Worm (Caenorhabditis elegans) whole organism, L1 larva: ENCODE data around the gene fbxa-39.

Experiments used
- Y116A8C.19 ChIP-seq: sonication (generic microtip); optimal IDR thresholded peaks from 2 replicates; lab custom pipeline; 2016; ENCODE audit warnings: missing compliant biosample characterization, missing genetic modification characterization, borderline replicate concordance
- alr-1 ChIP-seq: fragments of 200-800 bp; sonication (Bioruptor generic); optimal IDR thresholded peaks from 2 replicates; lab custom pipeline; 2018; ENCODE audit warnings: borderline replicate concordance, mild to moderate bottlenecking, missing genetic modification characterization, missing compliant biosample characterization
- aly-2 ChIP-seq: fragments of 150-350 bp; optimal IDR thresholded peaks from 2 replicates; lab custom pipeline; 2014; ENCODE audit warnings: missing biosample characterization, missing genetic modification characterization
- ces-1 ChIP-seq: fragments of 150-350 bp; optimal IDR thresholded peaks from 2 replicates; lab custom pipeline; 2014; ENCODE audit warnings: missing biosample characterization, missing genetic modification reagents, missing genetic modification characterization
- efl-1 ChIP-seq, 4 experiments: fragments of 150-350 bp; optimal IDR thresholded peaks in 3 of 4; peaks in 1 of 4; 1 replicate in 1 of 4; 2 replicates in 3 of 4; lab custom pipeline; 2014; ENCODE audit warnings: missing biosample characterization in 2 of 4, missing genetic modification characterization in 2 of 4, missing genetic modification reagents in 2 of 4
- elt-2 ChIP-seq: sonication (generic microtip); optimal IDR thresholded peaks from 2 replicates; lab custom pipeline; 2016; ENCODE audit warnings: missing genetic modification characterization, mild to moderate bottlenecking, inconsistent platforms, missing compliant biosample characterization, missing genetic modification reagents
- elt-3 ChIP-seq, 6 experiments: fragments of 150-350 bp in 1 of 6; sonication (generic microtip); optimal IDR thresholded peaks; 2 replicates each; lab custom pipeline; 2017 to 2018; ENCODE audit warnings: missing biosample characterization in 6 of 6, missing genetic modification characterization in 6 of 6, inconsistent platforms in 1 of 6
- fkh-10 ChIP-seq: sonication (generic microtip); optimal IDR thresholded peaks from 2 replicates; lab custom pipeline; 2017; ENCODE audit warnings: missing biosample characterization, missing genetic modification reagents, missing genetic modification characterization
- grh-1 ChIP-seq: fragments of 200-800 bp; sonication (Bioruptor generic); IDR thresholded peaks from 2 replicates; pipeline ENCODE4 v1.3.6; 2022; ENCODE audit warnings: missing genetic modification reagents, missing genetic modification characterization, missing compliant biosample characterization
- irx-1 ChIP-seq: sonication (generic microtip); optimal IDR thresholded peaks from 2 replicates; lab custom pipeline; 2016; ENCODE audit warnings: missing genetic modification characterization, missing compliant biosample characterization
- isw-1 ChIP-seq: fragments of 200-800 bp; sonication (Bioruptor generic); IDR thresholded peaks from 2 replicates; pipeline ENCODE4 v1.3.6; 2022; ENCODE audit warnings: missing genetic modification characterization, missing compliant biosample characterization
- jun-1 ChIP-seq: fragments of 150-350 bp; optimal IDR thresholded peaks from 2 replicates; lab custom pipeline; 2014; ENCODE audit warnings: missing biosample characterization, missing genetic modification reagents, missing genetic modification characterization
- lin-13 ChIP-seq: fragments of 150-350 bp; optimal IDR thresholded peaks from 2 replicates; lab custom pipeline; 2014; ENCODE audit warnings: missing biosample characterization, missing genetic modification reagents, missing genetic modification characterization
- lin-15B ChIP-seq: fragments of 150-350 bp; sonication (generic microtip); optimal IDR thresholded peaks from 3 replicates; lab custom pipeline; 2014; ENCODE audit warnings: missing biosample characterization, missing genetic modification characterization
- lin-35 ChIP-seq, 2 experiments: fragments of 150-350 bp; optimal IDR thresholded peaks; 2 replicates each; lab custom pipeline; 2014; ENCODE audit warnings: missing biosample characterization in 2 of 2, missing genetic modification characterization in 2 of 2, missing genetic modification reagents in 2 of 2
- lin-39 ChIP-seq: fragments of 150-350 bp; optimal IDR thresholded peaks from 2 replicates; lab custom pipeline; 2014; ENCODE audit warnings: missing biosample characterization, missing genetic modification reagents, missing genetic modification characterization
- lir-3 ChIP-seq: sonication (generic microtip); optimal IDR thresholded peaks from 2 replicates; lab custom pipeline; 2016; ENCODE audit warnings: mild to moderate bottlenecking, missing genetic modification characterization, moderate library complexity, missing compliant biosample characterization; ENCODE audit not compliant: poor library complexity
- mab-9 ChIP-seq: fragments of 200-800 bp; sonication (Bioruptor generic); IDR thresholded peaks from 2 replicates; pipeline ENCODE4 v1.3.6; 2022; ENCODE audit warnings: missing genetic modification reagents, missing genetic modification characterization, missing compliant biosample characterization
- mdl-1 ChIP-seq, 2 experiments: fragments of 150-350 bp; optimal IDR thresholded peaks; 2 replicates each; lab custom pipeline; 2014 to 2017; ENCODE audit warnings: missing biosample characterization in 2 of 2, missing genetic modification characterization in 2 of 2, inconsistent platforms in 1 of 2
- nhr-19 ChIP-seq: fragments of 200-800 bp; sonication (Bioruptor generic); conservative IDR thresholded peaks from 2 replicates; pipeline ENCODE4 v1.3.6; 2022; ENCODE audit warnings: missing genetic modification characterization, missing compliant biosample characterization
- nhr-71 ChIP-seq: sonication (generic microtip); optimal IDR thresholded peaks from 2 replicates; lab custom pipeline; 2016; ENCODE audit warnings: mild to moderate bottlenecking, missing genetic modification characterization, moderate library complexity, missing compliant biosample characterization
- nhr-77 ChIP-seq: fragments of 150-350 bp; optimal IDR thresholded peaks from 2 replicates; lab custom pipeline; 2014; ENCODE audit warnings: missing biosample characterization, missing genetic modification characterization
- nhr-84 ChIP-seq: sonication (generic microtip); optimal IDR thresholded peaks from 2 replicates; lab custom pipeline; 2017; ENCODE audit warnings: missing biosample characterization, missing genetic modification characterization
- nhr-85 ChIP-seq: sonication (generic microtip); peaks from one replicate; lab custom pipeline; 2016; ENCODE audit warnings: missing genetic modification characterization, inconsistent platforms, missing compliant biosample characterization
- pax-3 ChIP-seq: fragments of 200-800 bp; sonication (Bioruptor generic); optimal IDR thresholded peaks from 2 replicates; lab custom pipeline; 2018; ENCODE audit warnings: mild to moderate bottlenecking, missing genetic modification characterization, moderate library complexity, missing compliant biosample characterization
- pqm-1 ChIP-seq: sonication (generic microtip); optimal IDR thresholded peaks from 3 replicates; lab custom pipeline; 2017; ENCODE audit warnings: missing biosample characterization, missing genetic modification characterization
- rnt-1 ChIP-seq: sonication (generic microtip); optimal IDR thresholded peaks from 2 replicates; lab custom pipeline; 2016; ENCODE audit warnings: mild to moderate bottlenecking, missing genetic modification characterization, moderate library complexity, missing compliant biosample characterization
- snpc-4 ChIP-seq: fragments of 150-350 bp; optimal IDR thresholded peaks from 2 replicates; lab custom pipeline; 2014; ENCODE audit warnings: missing biosample characterization, missing genetic modification characterization
- snu-23 ChIP-seq: sonication (generic microtip); optimal IDR thresholded peaks from 2 replicates; lab custom pipeline; 2016; ENCODE audit warnings: missing genetic modification characterization, missing compliant biosample characterization
- sptf-1 ChIP-seq: fragments of 150-350 bp; optimal IDR thresholded peaks from 2 replicates; lab custom pipeline; 2014; ENCODE audit warnings: missing biosample characterization, missing genetic modification characterization
- swsn-7 ChIP-seq: sonication (generic microtip); optimal IDR thresholded peaks from 2 replicates; lab custom pipeline; 2016; ENCODE audit warnings: missing genetic modification characterization, missing compliant biosample characterization
- tlp-1 ChIP-seq: fragments of 150-350 bp; optimal IDR thresholded peaks from 2 replicates; lab custom pipeline; 2014; ENCODE audit warnings: missing biosample characterization, missing genetic modification characterization
- unc-130 ChIP-seq: fragments of 150-350 bp; optimal IDR thresholded peaks from 2 replicates; lab custom pipeline; 2017; ENCODE audit warnings: missing biosample characterization, missing genetic modification characterization, inconsistent platforms
- unc-30 ChIP-seq: sonication (generic microtip); optimal IDR thresholded peaks from 2 replicates; lab custom pipeline; 2017; ENCODE audit warnings: missing biosample characterization, missing genetic modification characterization
- unc-62 ChIP-seq: fragments of 150-350 bp; optimal IDR thresholded peaks from 2 replicates; lab custom pipeline; 2014; ENCODE audit warnings: missing biosample characterization, missing genetic modification reagents, missing genetic modification characterization
- unc-86 ChIP-seq: sonication (generic microtip); optimal IDR thresholded peaks from 2 replicates; lab custom pipeline; 2016; ENCODE audit warnings: missing genetic modification characterization, missing compliant biosample characterization
- unc-98 ChIP-seq: fragments of 200-800 bp; sonication (Bioruptor generic); IDR thresholded peaks from 2 replicates; pipeline ENCODE4 v1.3.6; 2022; ENCODE audit warnings: missing genetic modification characterization, missing compliant biosample characterization
- zag-1 ChIP-seq: fragments of 150-350 bp; optimal IDR thresholded peaks from 2 replicates; lab custom pipeline; 2014; ENCODE audit warnings: missing biosample characterization, missing genetic modification characterization
- ztf-11 ChIP-seq, 2 experiments: sonication (generic microtip); optimal IDR thresholded peaks; 2 replicates each; lab custom pipeline; 2016 to 2017; ENCODE audit warnings: missing genetic modification characterization in 2 of 2, missing biosample characterization in 1 of 2, missing compliant biosample characterization in 1 of 2
- ztf-4 ChIP-seq: fragments of 150-350 bp; optimal IDR thresholded peaks from 2 replicates; lab custom pipeline; 2014; ENCODE audit warnings: missing biosample characterization, missing genetic modification characterization

The fbxa-39 gene

ce11 chrIII:2233399-2233798 lies 39.4 kb upstream of the fbxa-39 start:
- TF ChIP-seq rnt-1 (tag; lab: Kevin White, UChicago) = no peak
- TF ChIP-seq efl-1 (optimal IDR thresholded peaks at IDR 0.05; lab: Kevin White, UChicago) = no peak
- peak in 1 of 2 experiments; percentile 75 for TF ChIP-seq efl-1 (GFP tag; optimal IDR thresholded peaks at IDR 0.05 in 1 of 2; lab: Kevin White, UChicago)

- TF ChIP-seq nhr-85 (tag; lab: Kevin White, UChicago) = peak; percentile 53
- TF ChIP-seq efl-1 (optimal IDR thresholded peaks at IDR 0.05; lab: Kevin White, UChicago) = no peak
- TF ChIP-seq efl-1 (GFP tag; optimal IDR thresholded peaks at IDR 0.05 in 1 of 2; lab: Kevin White, UChicago) = peak in 1 of 2 experiments; percentile 32
- TF ChIP-seq zag-1 (tag; lab: Kevin White, UChicago) = no peak
Observed at ce11 chrIII:2234192-2234934, 38.5 kb upstream of the fbxa-39 start, which contains the start of gene C39B5.2. C39B5.2 (plus strand) TSS chrIII:2234884.

ce11 chrIII:2239587-2240144 lies 33.2 kb upstream of the fbxa-39 start, which contains the start of gene C39B5.10:
C39B5.10 (minus strand) TSS chrIII:2239637.
- no peak for TF ChIP-seq ces-1 (GFP tag; lab: Kevin White, UChicago)
- no peak for TF ChIP-seq alr-1
- TF ChIP-seq snu-23 = no peak
- TF ChIP-seq lir-3 (tag; lab: Kevin White, UChicago) = no peak
- TF ChIP-seq tlp-1 (tag; lab: Kevin White, UChicago) = peak; percentile 12
- TF ChIP-seq aly-2 (tag; lab: Kevin White, UChicago) = no peak
- TF ChIP-seq jun-1 (tag; lab: Kevin White, UChicago) = peak; percentile 7
- no peak for TF ChIP-seq snpc-4 (tag; lab: Kevin White, UChicago)
- peak; percentile 91 for TF ChIP-seq elt-2 (tag; lab: Kevin White, UChicago)
- no peak for TF ChIP-seq ztf-11 (tag; optimal IDR thresholded peaks at IDR 0.05; lab: Kevin White, UChicago)
- TF ChIP-seq pqm-1 = peak; percentile 72
- TF ChIP-seq fkh-10 = no peak

ce11 chrIII:2240471-2240870 lies 32.4 kb upstream of the fbxa-39 start, which contains the start of gene srz-56:
srz-56 (plus strand) TSS chrIII:2240771.
- TF ChIP-seq unc-62 (no peak), nhr-71 (no peak), lin-39 (tag; lab: Kevin White, UChicago) (no peak), ztf-4 (no peak), mab-9 (GFP tag; lab: Robert Waterston, UW) (no peak), unc-86 (no peak), swsn-7 (tag; lab: Kevin White, UChicago) (no peak), unc-98 (GFP tag; lab: Robert Waterston, UW) (no peak), grh-1 (GFP tag; lab: Robert Waterston, UW) (no peak), jun-1 (tag; lab: Kevin White, UChicago) (no peak)

- TF ChIP-seq irx-1 (no peak), lin-15B (no peak), unc-130 (tag; lab: Kevin White, UChicago) (no peak)
Observed at ce11 chrIII:2243617-2244016, 29.2 kb upstream of the fbxa-39 start.

- no peak for TF ChIP-seq pax-3 (tag; lab: Kevin White, UChicago)
- no peak for TF ChIP-seq jun-1 (tag; lab: Kevin White, UChicago)
- no peak for TF ChIP-seq mab-9 (GFP tag; lab: Robert Waterston, UW)
- TF ChIP-seq sptf-1 (tag; lab: Kevin White, UChicago) = no peak
- TF ChIP-seq unc-30 (tag; lab: Kevin White, UChicago) = no peak
- no peak for TF ChIP-seq lin-35 (GFP tag; optimal IDR thresholded peaks at IDR 0.05; lab: Kevin White, UChicago)
- TF ChIP-seq nhr-19 (GFP tag; lab: Robert Waterston, UW) = no peak
- no peak for TF ChIP-seq isw-1 (GFP tag; lab: Robert Waterston, UW)
- TF ChIP-seq ces-1 (GFP tag; lab: Kevin White, UChicago) = no peak
- no peak for TF ChIP-seq nhr-77 (tag; lab: Kevin White, UChicago)
- TF ChIP-seq nhr-71 = no peak
- TF ChIP-seq mdl-1 (tag; optimal IDR thresholded peaks at IDR 0.05; lab: Kevin White, UChicago) = no peak
- TF ChIP-seq Y116A8C.19 (tag; lab: Kevin White, UChicago) = no peak
- TF ChIP-seq elt-3 (tag; optimal IDR thresholded peaks at IDR 0.05; lab: Kevin White, UChicago) = no peak
- TF ChIP-seq snpc-4 (tag; lab: Kevin White, UChicago) = no peak
- no peak for TF ChIP-seq unc-86
- no peak for TF ChIP-seq elt-2 (tag; lab: Kevin White, UChicago)
- no peak for TF ChIP-seq nhr-84
- TF ChIP-seq lin-13 = no peak
Observed at ce11 chrIII:2245727-2246126, 27.1 kb upstream of the fbxa-39 start, which contains the start of gene srd-67. srd-67 (minus strand) TSS chrIII:2245827.
